Fruit fly (Drosophila melanogaster) whole organism, embryonic: ENCODE measurements around the gene Oatp30B.

Experiments used
- ATbp ChIP-seq: fragments of 200-800 bp; sonication (Bioruptor generic); optimal IDR thresholded peaks from 2 replicates; lab custom pipeline; 2017; ENCODE audit warnings: missing biosample characterization, mild to moderate bottlenecking, missing genetic modification characterization, missing genetic modification reagents
- CG13894 ChIP-seq: fragments of 200-800 bp; sonication (Bioruptor generic); optimal IDR thresholded peaks from 3 replicates; lab custom pipeline; 2018; ENCODE audit warnings: missing biosample characterization, mild to moderate bottlenecking, missing genetic modification characterization, moderate library complexity
- CG17612 ChIP-seq: fragments of 200-800 bp; sonication (Bioruptor generic); IDR thresholded peaks from 2 replicates; pipeline ENCODE4 v1.3.6; 2022; ENCODE audit warnings: missing biosample characterization, missing genetic modification characterization
- CG1832 ChIP-seq: fragments of 200-800 bp; sonication (Bioruptor generic); optimal IDR thresholded peaks from 2 replicates; lab custom pipeline; 2017; ENCODE audit warnings: missing biosample characterization, mild to moderate bottlenecking, missing genetic modification characterization, inconsistent platforms
- CG2889 ChIP-seq: fragments of 200-800 bp; sonication (Bioruptor generic); IDR thresholded peaks from 3 replicates; pipeline ENCODE4 v1.3.6; 2022; ENCODE audit warnings: missing biosample characterization, missing genetic modification characterization
- CG30431 ChIP-seq: fragments of 200-800 bp; sonication (Bioruptor generic); optimal IDR thresholded peaks from 2 replicates; lab custom pipeline; 2017; ENCODE audit warnings: missing biosample characterization, missing genetic modification characterization
- CG3407 ChIP-seq: fragments of 200-800 bp; sonication (Bioruptor generic); optimal IDR thresholded peaks from 2 replicates; lab custom pipeline; 2018; ENCODE audit warnings: missing biosample characterization, mild to moderate bottlenecking, missing genetic modification characterization
- CG6272 ChIP-seq: fragments of 200-800 bp; sonication (Bioruptor generic); IDR thresholded peaks from 2 replicates; pipeline ENCODE4 v1.3.6; 2022; ENCODE audit warnings: missing biosample characterization, missing genetic modification characterization
- CG6689 ChIP-seq: fragments of 200-800 bp; sonication (Bioruptor generic); IDR thresholded peaks from 2 replicates; pipeline ENCODE4 v1.3.6; 2022; ENCODE audit warnings: missing biosample characterization, missing genetic modification characterization
- CG6765 ChIP-seq: fragments of 200-800 bp; sonication (Bioruptor generic); optimal IDR thresholded peaks from 3 replicates; lab custom pipeline; 2017; ENCODE audit warnings: missing biosample characterization, mild to moderate bottlenecking, missing genetic modification characterization
- CG7786 ChIP-seq: fragments of 200-800 bp; sonication (Bioruptor generic); optimal IDR thresholded peaks from 2 replicates; lab custom pipeline; 2016; ENCODE audit warnings: missing biosample characterization, missing genetic modification characterization
- CG8290 ChIP-seq, 3 experiments: fragments of 200-800 bp; sonication (Bioruptor generic); optimal IDR thresholded peaks; 2 replicates each; lab custom pipeline; 2016 to 2019; ENCODE audit warnings: missing biosample characterization in 3 of 3, missing genetic modification characterization in 3 of 3, mild to moderate bottlenecking in 2 of 3, moderate library complexity in 1 of 3
- CG8765 ChIP-seq: fragments of 200-800 bp; sonication (Bioruptor generic); IDR thresholded peaks from 2 replicates; pipeline ENCODE4 v1.3.6; 2022; ENCODE audit warnings: missing biosample characterization, missing genetic modification characterization
- CG9609 ChIP-seq: fragments of 200-800 bp; sonication (Bioruptor generic); optimal IDR thresholded peaks from 3 replicates; lab custom pipeline; 2016; ENCODE audit warnings: missing biosample characterization, missing genetic modification characterization
- CG9817 ChIP-seq: fragments of 200-800 bp; sonication (Bioruptor generic); optimal IDR thresholded peaks from 2 replicates; lab custom pipeline; 2018; ENCODE audit warnings: missing biosample characterization, mild to moderate bottlenecking, missing genetic modification characterization, moderate library complexity
- CTCF ChIP-seq: fragments of 200-800 bp; sonication (Bioruptor generic); optimal IDR thresholded peaks from 2 replicates; lab custom pipeline; 2017; ENCODE audit warnings: missing biosample characterization, mild to moderate bottlenecking, missing genetic modification characterization, moderate library complexity
- CkIIα-i1 ChIP-seq: fragments of 200-800 bp; sonication (Bioruptor generic); IDR thresholded peaks from 2 replicates; pipeline ENCODE4 v1.3.6; 2022; ENCODE audit warnings: missing biosample characterization, missing genetic modification characterization
- Deaf1 ChIP-seq: fragments of 200-800 bp; optimal IDR thresholded peaks from 3 replicates; lab custom pipeline; 2019; ENCODE audit warnings: missing biosample characterization, mild to moderate bottlenecking, missing genetic modification characterization, moderate library complexity
- Dll ChIP-seq: fragments of 200-800 bp; sonication (Bioruptor generic); IDR thresholded peaks from 4 replicates; pipeline ENCODE4 v1.3.6; 2022; ENCODE audit warnings: missing biosample characterization, missing genetic modification characterization; ENCODE audit not compliant: partially characterized antibody
- Dref ChIP-seq: fragments of 200-800 bp; sonication (Bioruptor generic); IDR thresholded peaks from 2 replicates; pipeline ENCODE4 v1.3.6; 2022; ENCODE audit warnings: missing biosample characterization, missing genetic modification characterization
- Drgx ChIP-seq: fragments of 200-800 bp; sonication (Bioruptor generic); IDR thresholded peaks from 2 replicates; pipeline ENCODE4 v1.3.6; 2022; ENCODE audit warnings: missing biosample characterization, missing genetic modification characterization
- Ets65A ChIP-seq: fragments of 200-800 bp; sonication (Bioruptor generic); peaks from one replicate; lab custom pipeline; 2016; ENCODE audit warnings: missing biosample characterization, missing genetic modification characterization
- H2.0 ChIP-seq: fragments of 200-800 bp; sonication (Bioruptor generic); IDR thresholded peaks from 2 replicates; pipeline ENCODE4 v1.3.6; 2022; ENCODE audit warnings: missing biosample characterization, missing genetic modification characterization
- HLHmδ ChIP-seq: fragments of 200-800 bp; sonication (Bioruptor generic); optimal IDR thresholded peaks from 2 replicates; lab custom pipeline; 2018; ENCODE audit warnings: missing biosample characterization, mild to moderate bottlenecking, missing genetic modification characterization, moderate library complexity
- Hr51 ChIP-seq, 2 experiments: fragments of 200-800 bp; sonication (Bioruptor generic); optimal IDR thresholded peaks; 2 replicates in 1 of 2; 3 replicates in 1 of 2; lab custom pipeline; 2016 to 2018; ENCODE audit warnings: missing biosample characterization in 2 of 2, missing genetic modification characterization in 2 of 2, mild to moderate bottlenecking in 1 of 2, moderate library complexity in 1 of 2
- Hsf ChIP-seq: fragments of 200-800 bp; sonication (Bioruptor generic); optimal IDR thresholded peaks from 3 replicates; lab custom pipeline; 2016; ENCODE audit warnings: missing biosample characterization, missing genetic modification characterization
- Jarid2 ChIP-seq: fragments of 200-800 bp; sonication (Bioruptor generic); optimal IDR thresholded peaks from 3 replicates; lab custom pipeline; 2017; ENCODE audit warnings: mild to moderate bottlenecking, missing biosample characterization, missing genetic modification reagents, missing genetic modification characterization
- Myb ChIP-seq: fragments of 200-800 bp; sonication (Bioruptor generic); optimal IDR thresholded peaks from 2 replicates; lab custom pipeline; 2016; ENCODE audit warnings: missing biosample characterization, missing genetic modification characterization
- Oli ChIP-seq: fragments of 200-800 bp; sonication (Bioruptor generic); optimal IDR thresholded peaks from 2 replicates; lab custom pipeline; 2018; ENCODE audit warnings: missing biosample characterization, mild to moderate bottlenecking, missing genetic modification characterization, moderate library complexity
- Optix ChIP-seq: fragments of 200-800 bp; sonication (Bioruptor generic); IDR thresholded peaks from 3 replicates; pipeline ENCODE4 v1.3.6; 2022; ENCODE audit warnings: missing biosample characterization, missing genetic modification characterization
- Sin3A ChIP-seq: fragments of >200 bp; optimal IDR thresholded peaks from 2 replicates; lab custom pipeline; 2018
- ato ChIP-seq: fragments of 200-800 bp; sonication (Bioruptor generic); IDR thresholded peaks from 2 replicates; pipeline ENCODE4 v1.3.6; 2022; ENCODE audit warnings: missing biosample characterization, missing genetic modification characterization; ENCODE audit not compliant: partially characterized antibody
- bbx ChIP-seq: fragments of 200-800 bp; sonication (Bioruptor generic); IDR thresholded peaks from 2 replicates; pipeline ENCODE4 v1.3.6; 2022; ENCODE audit warnings: missing biosample characterization, missing genetic modification characterization; ENCODE audit not compliant: partially characterized antibody
- cas ChIP-seq: fragments of 200-800 bp; sonication (Bioruptor generic); IDR thresholded peaks from 2 replicates; pipeline ENCODE4 v1.3.6; 2022; ENCODE audit warnings: missing biosample characterization, missing genetic modification characterization
- eyg ChIP-seq: fragments of 200-800 bp; sonication (Bioruptor generic); optimal IDR thresholded peaks from 3 replicates; lab custom pipeline; 2016; ENCODE audit warnings: missing biosample characterization, missing genetic modification characterization
- gcm2 ChIP-seq: fragments of 200-800 bp; sonication (Bioruptor generic); optimal IDR thresholded peaks from 2 replicates; lab custom pipeline; 2016; ENCODE audit warnings: missing biosample characterization, missing genetic modification characterization
- ind ChIP-seq: fragments of 200-800 bp; sonication (Bioruptor generic); optimal IDR thresholded peaks from 3 replicates; lab custom pipeline; 2016; ENCODE audit warnings: missing biosample characterization, missing genetic modification characterization
- jing ChIP-seq: fragments of 200-800 bp; sonication (Bioruptor generic); optimal IDR thresholded peaks from 2 replicates; lab custom pipeline; 2018; ENCODE audit warnings: missing biosample characterization, mild to moderate bottlenecking, missing genetic modification characterization
- nerfin-2 ChIP-seq: fragments of 200-800 bp; sonication (Bioruptor generic); IDR thresholded peaks from 2 replicates; pipeline ENCODE4 v1.3.6; 2022; ENCODE audit warnings: missing biosample characterization, missing genetic modification characterization; ENCODE audit not compliant: partially characterized antibody
- nom ChIP-seq: fragments of 200-800 bp; sonication (Bioruptor generic); optimal IDR thresholded peaks from 2 replicates; lab custom pipeline; 2017; ENCODE audit warnings: missing biosample characterization, missing genetic modification characterization, mild to moderate bottlenecking, moderate library complexity, missing genetic modification reagents
- oc ChIP-seq: fragments of 200-800 bp; sonication (Bioruptor generic); optimal IDR thresholded peaks from 2 replicates; lab custom pipeline; 2018; ENCODE audit warnings: missing biosample characterization, mild to moderate bottlenecking, missing genetic modification characterization, moderate library complexity
- org-1 ChIP-seq: fragments of 200-800 bp; sonication (Bioruptor generic); optimal IDR thresholded peaks from 2 replicates; lab custom pipeline; 2017; ENCODE audit warnings: missing biosample characterization, missing genetic modification characterization
- p53 ChIP-seq: fragments of 200-800 bp; sonication (Bioruptor generic); optimal IDR thresholded peaks from 2 replicates; lab custom pipeline; 2016; ENCODE audit warnings: missing biosample characterization, missing genetic modification characterization
- salm ChIP-seq: fragments of 200-800 bp; sonication (Bioruptor generic); optimal IDR thresholded peaks from 2 replicates; lab custom pipeline; 2018; ENCODE audit warnings: missing biosample characterization, mild to moderate bottlenecking, missing genetic modification characterization
- sens ChIP-seq: fragments of 200-800 bp; sonication (Bioruptor generic); peaks from one replicate; lab custom pipeline; 2016; ENCODE audit warnings: missing biosample characterization, missing genetic modification characterization
- sisA ChIP-seq: fragments of 200-800 bp; sonication (Bioruptor generic); IDR thresholded peaks from 2 replicates; pipeline ENCODE4 v1.3.6; 2022; ENCODE audit warnings: missing biosample characterization, missing genetic modification characterization
- slbo ChIP-seq: fragments of 200-800 bp; sonication (Bioruptor generic); IDR thresholded peaks from 2 replicates; pipeline ENCODE4 v1.3.6; 2022; ENCODE audit warnings: missing biosample characterization, missing genetic modification characterization
- slp2 ChIP-seq: fragments of 200-800 bp; sonication (Bioruptor generic); optimal IDR thresholded peaks from 2 replicates; lab custom pipeline; 2016; ENCODE audit warnings: missing biosample characterization, missing genetic modification characterization
- sqz ChIP-seq: fragments of 200-800 bp; sonication (Bioruptor generic); optimal IDR thresholded peaks from 3 replicates; lab custom pipeline; 2018; ENCODE audit warnings: missing biosample characterization, mild to moderate bottlenecking, missing genetic modification characterization
- stwl ChIP-seq: fragments of 200-800 bp; sonication (Bioruptor generic); optimal IDR thresholded peaks from 3 replicates; lab custom pipeline; 2018; ENCODE audit warnings: missing biosample characterization, mild to moderate bottlenecking, missing genetic modification characterization, moderate library complexity
- usp ChIP-seq: fragments of >200 bp; optimal IDR thresholded peaks from 2 replicates; lab custom pipeline; 2017; ENCODE audit warnings: missing biosample characterization, missing genetic modification characterization

The Oatp30B gene

dm6 chr2L:9576269-9576933 is 55.4 kb downstream of the Oatp30B start, which contains the start of gene Mtpalpha (continued):
- no peak for TF ChIP-seq CG7786
- no peak for TF ChIP-seq CG3407 (GFP tag; lab: Kevin White, UChicago)
- TF ChIP-seq sens (GFP tag; lab: Kevin White, UChicago): peak; percentile 89
- TF ChIP-seq Hsf: peak; percentile 42
- TF ChIP-seq stwl: peak; percentile 84
- no peak for TF ChIP-seq CG1832 (GFP tag; lab: Kevin White, UChicago)
- TF ChIP-seq CG6272 (GFP tag; lab: Robert Waterston, UW): no peak
- TF ChIP-seq ind (GFP tag; lab: Kevin White, UChicago): peak; percentile 15
- peak; percentile 99 for TF ChIP-seq CTCF (GFP tag; lab: Kevin White, UChicago)
- TF ChIP-seq CG6765 (GFP tag; lab: Kevin White, UChicago): peak; percentile 42
- peak; percentile 12; the same call in 1 of the 2 replicates for TF ChIP-seq bbx
- TF ChIP-seq usp (GFP tag; lab: Kevin White, UChicago): no peak
- TF ChIP-seq p53: no peak
- no peak for TF ChIP-seq CkIIα-i1 (GFP tag; lab: Robert Waterston, UW)
- no peak for TF ChIP-seq CG30431 (GFP tag; lab: Kevin White, UChicago)
- no peak for TF ChIP-seq eyg (GFP tag; lab: Kevin White, UChicago)
- no peak for TF ChIP-seq nerfin-2
- TF ChIP-seq Sin3A: no peak
- TF ChIP-seq Dref (GFP tag; lab: Robert Waterston, UW): no peak
- TF ChIP-seq CG17612 (GFP tag; lab: Robert Waterston, UW): no peak
- no peak for TF ChIP-seq CG2889 (GFP tag; lab: Robert Waterston, UW)
- TF ChIP-seq ATbp (GFP tag; lab: Kevin White, UChicago): no peak
- TF ChIP-seq ato (GFP tag; lab: Robert Waterston, UW): no peak
- TF ChIP-seq Dll (GFP tag; lab: Robert Waterston, UW): no peak
- TF ChIP-seq org-1 (GFP tag; lab: Kevin White, UChicago): no peak
- TF ChIP-seq H2.0 (GFP tag; lab: Robert Waterston, UW): no peak
- TF ChIP-seq Deaf1 (tag; lab: Kevin White, UChicago): no peak
- no peak for TF ChIP-seq HLHmδ (GFP tag; lab: Kevin White, UChicago)
- peak; percentile 82 for TF ChIP-seq CG13894 (tag; lab: Kevin White, UChicago)
- TF ChIP-seq slp2 (GFP tag; lab: Kevin White, UChicago): no peak
- peak; percentile 72 for TF ChIP-seq sqz (GFP tag; lab: Kevin White, UChicago)
- peak; percentile 41 for TF ChIP-seq sisA
- TF ChIP-seq Ets65A (GFP tag; lab: Kevin White, UChicago): peak; percentile 58
- peak; percentile 2 for TF ChIP-seq gcm2
- TF ChIP-seq CG8290 (GFP tag; optimal IDR thresholded peaks at IDR 0.05; lab: Kevin White, UChicago): peak; percentile 96
- TF ChIP-seq CG8290 (tag; optimal IDR thresholded peaks at IDR 0.05; lab: Kevin White, UChicago): no peak
- peak; percentile 46 for TF ChIP-seq CG9817
- TF ChIP-seq jing (GFP tag; lab: Kevin White, UChicago): no peak
- peak; percentile 100 for TF ChIP-seq nom (GFP tag; lab: Kevin White, UChicago)
- TF ChIP-seq Oli: no peak
- peak; percentile 13 for TF ChIP-seq CG9609
- peak; percentile 56 for TF ChIP-seq Myb (GFP tag; lab: Kevin White, UChicago)
- no peak for TF ChIP-seq Optix (GFP tag; lab: Robert Waterston, UW)
- peak; percentile 60 for TF ChIP-seq Jarid2 (GFP tag; lab: Kevin White, UChicago)
- no peak for TF ChIP-seq Hr51 (GFP tag; optimal IDR thresholded peaks at IDR 0.05; lab: Kevin White, UChicago)
- peak; percentile 6 for TF ChIP-seq salm (tag; lab: Kevin White, UChicago)
- no peak for TF ChIP-seq CG6689
- TF ChIP-seq slbo (GFP tag; lab: Robert Waterston, UW): peak; percentile 63; the same call in 1 of the 2 replicates
- TF ChIP-seq Drgx (GFP tag; lab: Robert Waterston, UW): peak; percentile 90
- no peak for TF ChIP-seq cas (GFP tag; lab: Robert Waterston, UW)
- no peak for TF ChIP-seq oc (tag; lab: Kevin White, UChicago)
- no peak for TF ChIP-seq CG8765 (GFP tag; lab: Robert Waterston, UW)
